Fruit fly (Drosophila melanogaster) whole organism, embryonic: ENCODE results near the gene temp.

Source experiments
- Asciz ChIP-seq: fragments of 200-800 bp; sonication (Bioruptor generic); optimal IDR thresholded peaks from 2 replicates; lab custom pipeline; 2017; ENCODE audit warnings: missing biosample characterization, mild to moderate bottlenecking, missing genetic modification characterization, missing genetic modification reagents
- Atf3 ChIP-seq: fragments of 200-800 bp; sonication (Bioruptor generic); optimal IDR thresholded peaks from 3 replicates; lab custom pipeline; 2016; ENCODE audit warnings: missing biosample characterization, missing genetic modification characterization
- CG11695 ChIP-seq: fragments of 200-800 bp; sonication (Bioruptor generic); IDR thresholded peaks from 3 replicates; pipeline ENCODE4 v1.3.6; 2022; ENCODE audit warnings: missing biosample characterization, missing genetic modification characterization
- CG12299 ChIP-seq: fragments of 200-800 bp; sonication (Bioruptor generic); optimal IDR thresholded peaks from 2 replicates; lab custom pipeline; 2018; ENCODE audit warnings: missing biosample characterization, mild to moderate bottlenecking, missing genetic modification characterization
- CG16779 ChIP-seq: fragments of 200-800 bp; sonication (Bioruptor generic); IDR thresholded peaks from 2 replicates; pipeline ENCODE4 v1.3.6; 2022; ENCODE audit warnings: missing biosample characterization, missing genetic modification characterization
- CG17328 ChIP-seq: fragments of 200-800 bp; sonication (Bioruptor generic); IDR thresholded peaks from 2 replicates; pipeline ENCODE4 v1.3.6; 2022; ENCODE audit warnings: missing biosample characterization, missing genetic modification characterization
- CG2875 ChIP-seq: fragments of 200-800 bp; sonication (Bioruptor generic); optimal IDR thresholded peaks from 2 replicates; lab custom pipeline; 2017; ENCODE audit warnings: missing biosample characterization, mild to moderate bottlenecking, missing genetic modification characterization, missing genetic modification reagents
- CG30403 ChIP-seq: fragments of 200-800 bp; sonication (Bioruptor generic); optimal IDR thresholded peaks from 3 replicates; lab custom pipeline; 2016; ENCODE audit warnings: missing biosample characterization, missing genetic modification characterization
- CG3065 ChIP-seq: fragments of 200-800 bp; sonication (Bioruptor generic); optimal IDR thresholded peaks from 2 replicates; lab custom pipeline; 2016; ENCODE audit warnings: missing biosample characterization, missing genetic modification characterization
- CG32532 ChIP-seq: fragments of 200-800 bp; sonication (Bioruptor generic); IDR thresholded peaks from 2 replicates; pipeline ENCODE4 v1.3.6; 2022; ENCODE audit warnings: missing biosample characterization, missing genetic modification characterization
- CG32772 ChIP-seq: fragments of 200-800 bp; sonication (Bioruptor generic); IDR thresholded peaks from 2 replicates; pipeline ENCODE4 v1.3.6; 2022; ENCODE audit warnings: missing biosample characterization, missing genetic modification characterization
- CG4617 ChIP-seq: fragments of 200-800 bp; sonication (Bioruptor generic); optimal IDR thresholded peaks from 3 replicates; lab custom pipeline; 2016; ENCODE audit warnings: missing biosample characterization, missing genetic modification characterization, borderline replicate concordance
- CG6689 ChIP-seq: fragments of 200-800 bp; sonication (Bioruptor generic); IDR thresholded peaks from 2 replicates; pipeline ENCODE4 v1.3.6; 2022; ENCODE audit warnings: missing biosample characterization, missing genetic modification characterization
- CG7745 ChIP-seq: fragments of 200-800 bp; sonication (Bioruptor generic); optimal IDR thresholded peaks from 2 replicates; lab custom pipeline; 2018; ENCODE audit warnings: missing biosample characterization, mild to moderate bottlenecking, missing genetic modification characterization, moderate library complexity
- CG7786 ChIP-seq: fragments of 200-800 bp; sonication (Bioruptor generic); optimal IDR thresholded peaks from 2 replicates; lab custom pipeline; 2016; ENCODE audit warnings: missing biosample characterization, missing genetic modification characterization
- CG8388 ChIP-seq: fragments of 200-800 bp; sonication (Bioruptor generic); optimal IDR thresholded peaks from 2 replicates; lab custom pipeline; 2019; ENCODE audit warnings: missing biosample characterization, mild to moderate bottlenecking, missing genetic modification characterization, moderate library complexity
- CG8924 ChIP-seq: fragments of 200-800 bp; optimal IDR thresholded peaks from 3 replicates; lab custom pipeline; 2019; ENCODE audit warnings: missing biosample characterization, mild to moderate bottlenecking, missing genetic modification characterization, moderate library complexity
- CG9727 ChIP-seq: fragments of 200-800 bp; sonication (Bioruptor generic); optimal IDR thresholded peaks from 3 replicates; lab custom pipeline; 2017; ENCODE audit warnings: missing biosample characterization, mild to moderate bottlenecking, missing genetic modification characterization
- CkIIα-i1 ChIP-seq: fragments of 200-800 bp; sonication (Bioruptor generic); IDR thresholded peaks from 2 replicates; pipeline ENCODE4 v1.3.6; 2022; ENCODE audit warnings: missing biosample characterization, missing genetic modification characterization
- Hey ChIP-seq: fragments of 200-800 bp; sonication (Bioruptor generic); optimal IDR thresholded peaks from 3 replicates; lab custom pipeline; 2018; ENCODE audit warnings: missing biosample characterization, mild to moderate bottlenecking, missing genetic modification characterization
- NC2α ChIP-seq: fragments of 200-800 bp; sonication (Bioruptor generic); optimal IDR thresholded peaks from 2 replicates; lab custom pipeline; 2016; ENCODE audit warnings: missing biosample characterization, missing genetic modification characterization
- Rfx ChIP-seq: fragments of 200-800 bp; sonication (Bioruptor generic); IDR thresholded peaks from 2 replicates; pipeline ENCODE4 v1.3.6; 2022; ENCODE audit warnings: missing biosample characterization, missing genetic modification characterization
- Rx ChIP-seq: fragments of 200-800 bp; sonication (Bioruptor generic); IDR thresholded peaks from 2 replicates; pipeline ENCODE4 v1.3.6; 2022; ENCODE audit warnings: missing biosample characterization, missing genetic modification characterization
- Trl ChIP-seq, 3 experiments: fragments of >200 bp in 2 of 3; fragments of 200-800 bp in 1 of 3; sonication (Bioruptor generic) in 1 of 3; optimal IDR thresholded peaks; 2 replicates in 1 of 3; 3 replicates in 2 of 3; lab custom pipeline; 2016 to 2017; ENCODE audit warnings: missing biosample characterization in 1 of 3, missing genetic modification characterization in 1 of 3
- YL-1 ChIP-seq: fragments of 200-800 bp; sonication (Bioruptor generic); optimal IDR thresholded peaks from 3 replicates; lab custom pipeline; 2017; ENCODE audit warnings: missing biosample characterization, mild to moderate bottlenecking, missing genetic modification characterization
- ab ChIP-seq: fragments of 200-800 bp; sonication (Bioruptor generic); optimal IDR thresholded peaks from 2 replicates; lab custom pipeline; 2016; ENCODE audit warnings: missing biosample characterization, missing genetic modification characterization
- al ChIP-seq: fragments of 200-800 bp; sonication (Bioruptor generic); IDR thresholded peaks from 2 replicates; pipeline ENCODE4 v1.3.6; 2022; ENCODE audit warnings: missing biosample characterization, missing genetic modification characterization
- bbx ChIP-seq: fragments of 200-800 bp; sonication (Bioruptor generic); IDR thresholded peaks from 2 replicates; pipeline ENCODE4 v1.3.6; 2022; ENCODE audit warnings: missing biosample characterization, missing genetic modification characterization; ENCODE audit not compliant: partially characterized antibody
- bcd ChIP-seq: fragments of 200-800 bp; sonication (Bioruptor generic); optimal IDR thresholded peaks from 2 replicates; lab custom pipeline; 2017; ENCODE audit warnings: missing biosample characterization, mild to moderate bottlenecking, missing genetic modification characterization
- crp ChIP-seq, 2 experiments: fragments of 200-800 bp; sonication (Bioruptor generic); optimal IDR thresholded peaks; 2 replicates in 1 of 2; 3 replicates in 1 of 2; lab custom pipeline; 2017; ENCODE audit warnings: missing biosample characterization in 2 of 2, missing genetic modification characterization in 2 of 2, mild to moderate bottlenecking in 1 of 2, moderate library complexity in 1 of 2
- dpn ChIP-seq, 2 experiments: fragments of 200-800 bp; sonication (Bioruptor generic); optimal IDR thresholded peaks; 3 replicates each; lab custom pipeline; 2016; ENCODE audit warnings: missing biosample characterization in 2 of 2, missing genetic modification characterization in 2 of 2
- fd102C ChIP-seq: fragments of 200-800 bp; sonication (Bioruptor generic); optimal IDR thresholded peaks from 2 replicates; lab custom pipeline; 2018; ENCODE audit warnings: missing biosample characterization, mild to moderate bottlenecking, missing genetic modification characterization, moderate library complexity
- fd64A ChIP-seq: fragments of 200-800 bp; sonication (Bioruptor generic); optimal IDR thresholded peaks from 3 replicates; lab custom pipeline; 2018; ENCODE audit warnings: missing biosample characterization, mild to moderate bottlenecking, missing genetic modification characterization
- gcm ChIP-seq: fragments of 200-800 bp; sonication (Bioruptor generic); optimal IDR thresholded peaks from 2 replicates; lab custom pipeline; 2019; ENCODE audit warnings: missing biosample characterization, mild to moderate bottlenecking, missing genetic modification characterization, moderate library complexity
- jigr1 ChIP-seq: fragments of 200-800 bp; sonication (Bioruptor generic); IDR thresholded peaks from 3 replicates; pipeline ENCODE4 v1.3.6; 2022; ENCODE audit warnings: missing biosample characterization, missing genetic modification characterization
- kah ChIP-seq: fragments of 200-800 bp; sonication (Bioruptor generic); optimal IDR thresholded peaks from 2 replicates; lab custom pipeline; 2018; ENCODE audit warnings: missing biosample characterization, mild to moderate bottlenecking, missing genetic modification characterization
- kay ChIP-seq: fragments of 200-800 bp; sonication (Bioruptor generic); optimal IDR thresholded peaks from 2 replicates; lab custom pipeline; 2016; ENCODE audit warnings: missing biosample characterization, missing genetic modification characterization
- ken ChIP-seq: fragments of 200-800 bp; sonication (Bioruptor generic); IDR thresholded peaks from 3 replicates; pipeline ENCODE4 v1.3.6; 2022; ENCODE audit warnings: missing biosample characterization, missing genetic modification characterization
- lab ChIP-seq: fragments of 200-800 bp; sonication (Bioruptor generic); optimal IDR thresholded peaks from 3 replicates; lab custom pipeline; 2017; ENCODE audit warnings: missing biosample characterization, missing genetic modification characterization, mild to moderate bottlenecking, moderate library complexity, missing genetic modification reagents
- lbe ChIP-seq: fragments of 200-800 bp; sonication (Bioruptor generic); optimal IDR thresholded peaks from 2 replicates; lab custom pipeline; 2016; ENCODE audit warnings: missing biosample characterization, mild to moderate bottlenecking, missing genetic modification characterization
- luna ChIP-seq: fragments of 200-800 bp; sonication (Bioruptor generic); optimal IDR thresholded peaks from 2 replicates; lab custom pipeline; 2016; ENCODE audit warnings: missing biosample characterization, missing genetic modification characterization
- p53 ChIP-seq: fragments of 200-800 bp; sonication (Bioruptor generic); optimal IDR thresholded peaks from 2 replicates; lab custom pipeline; 2016; ENCODE audit warnings: missing biosample characterization, missing genetic modification characterization
- peb ChIP-seq: fragments of 200-800 bp; sonication (Bioruptor generic); IDR thresholded peaks from 2 replicates; pipeline ENCODE4 v1.3.6; 2022; ENCODE audit warnings: missing biosample characterization, missing genetic modification characterization
- sc ChIP-seq, 3 experiments: fragments of >200 bp in 2 of 3; fragments of 200-800 bp in 1 of 3; sonication (Bioruptor generic) in 1 of 3; optimal IDR thresholded peaks; 2 replicates in 2 of 3; 3 replicates in 1 of 3; lab custom pipeline; 2017; ENCODE audit warnings: mild to moderate bottlenecking in 1 of 3, missing biosample characterization in 1 of 3, missing genetic modification characterization in 1 of 3, missing genetic modification reagents in 1 of 3
- tgo ChIP-seq: fragments of 200-800 bp; sonication (Bioruptor generic); IDR thresholded peaks from 3 replicates; pipeline ENCODE4 v1.3.6; 2022; ENCODE audit warnings: missing biosample characterization, missing genetic modification characterization
- tna ChIP-seq: fragments of 200-800 bp; sonication (Bioruptor generic); IDR thresholded peaks from 2 replicates; pipeline ENCODE4 v1.3.6; 2022; ENCODE audit warnings: missing biosample characterization, missing genetic modification characterization; ENCODE audit not compliant: partially characterized antibody
- ttk ChIP-seq: fragments of 200-800 bp; sonication (Bioruptor generic); IDR thresholded peaks from 2 replicates; pipeline ENCODE4 v2.1.2; 2022; ENCODE audit warnings: missing biosample characterization, missing genetic modification characterization
- vnd ChIP-seq: fragments of 200-800 bp; sonication (Bioruptor generic); IDR thresholded peaks from 3 replicates; pipeline ENCODE4 v1.3.6; 2022; ENCODE audit warnings: missing biosample characterization, missing genetic modification characterization; ENCODE audit not compliant: partially characterized antibody

Gene temp

DNA sequence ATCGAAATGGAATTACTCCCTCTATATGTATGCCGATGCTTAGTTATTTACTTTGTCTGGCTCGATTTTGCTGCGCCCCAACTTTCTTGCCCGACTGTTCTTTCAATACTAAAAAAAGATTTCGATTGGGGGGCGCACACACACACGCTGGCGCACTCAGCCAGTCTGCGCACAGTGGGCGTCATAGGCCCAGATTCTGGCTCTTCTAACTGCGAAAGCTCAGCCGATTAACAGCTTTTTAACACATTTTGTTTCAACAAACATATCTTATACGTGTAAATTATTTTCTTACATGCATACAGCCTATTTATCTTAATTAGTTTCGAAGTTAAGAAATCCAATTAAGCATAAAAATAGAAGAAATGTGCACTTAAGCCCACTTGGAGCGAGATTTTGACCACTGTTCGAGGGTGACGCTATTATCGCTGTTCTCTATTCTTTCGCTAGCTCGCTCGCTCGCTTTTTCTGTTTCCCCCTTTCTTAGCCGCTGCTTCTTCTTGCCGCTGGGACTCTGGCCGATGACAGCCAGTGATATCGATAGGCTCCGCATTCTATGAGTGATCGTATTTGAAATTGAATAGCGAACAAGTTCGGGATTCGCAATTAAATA lies 40.0 kb downstream of the temp start, which contains the start of gene Vinc (continued):
- no peak for TF ChIP-seq Asciz (GFP tag; lab: Kevin White, UChicago)
- peak; percentile 68 for TF ChIP-seq bbx (GFP tag; lab: Robert Waterston, UW)
- TF ChIP-seq CG9727 (GFP tag; lab: Kevin White, UChicago) = peak; percentile 83
- TF ChIP-seq Hey (tag; lab: Kevin White, UChicago) = peak; percentile 52
- TF ChIP-seq CG17328 = peak; percentile 62
- TF ChIP-seq CG7786 (GFP tag; lab: Kevin White, UChicago) = peak; percentile 80
- peak; percentile 26 for TF ChIP-seq CG2875 (GFP tag; lab: Kevin White, UChicago)
- peak; percentile 94 for TF ChIP-seq CG11695 (GFP tag; lab: Robert Waterston, UW)
- peak; percentile 75 for TF ChIP-seq lbe
- TF ChIP-seq crp (GFP tag; optimal IDR thresholded peaks at IDR 0.05; lab: Kevin White, UChicago) = peak in 1 of 2 experiments; percentile 1
- peak; percentile 29 for TF ChIP-seq NC2α (GFP tag; lab: Kevin White, UChicago)
- TF ChIP-seq CG8388 = peak; percentile 49
- TF ChIP-seq YL-1 (GFP tag; lab: Kevin White, UChicago) = peak; percentile 11
- TF ChIP-seq jigr1 (GFP tag; lab: Robert Waterston, UW) = 0 out of 3 replicates have a peak, but pooled peaks have one; percentile 40
- TF ChIP-seq al (GFP tag; lab: Robert Waterston, UW) = peak; percentile 66
- peak; percentile 14 for TF ChIP-seq CG4617 (GFP tag; lab: Kevin White, UChicago)
- peak; percentile 91 for TF ChIP-seq CG32532 (GFP tag; lab: Robert Waterston, UW)
- peak; percentile 64 for TF ChIP-seq ttk (GFP tag; lab: Robert Waterston, UW)
- TF ChIP-seq ab = peak; percentile 35
- peak; percentile 96 for TF ChIP-seq lab
- TF ChIP-seq dpn (GFP tag; optimal IDR thresholded peaks at IDR 0.05; lab: Kevin White, UChicago) = peak; percentile 79 to 89
- TF ChIP-seq CG6689 = peak; percentile 92
- TF ChIP-seq kay (GFP tag; lab: Kevin White, UChicago) = peak; percentile 83
- TF ChIP-seq CG8924 (tag; lab: Kevin White, UChicago) = peak; percentile 76
- peak; percentile 75 for TF ChIP-seq peb
- no peak for TF ChIP-seq CG7745 (tag; lab: Kevin White, UChicago)
- peak; percentile 88 for TF ChIP-seq tgo (GFP tag; lab: Robert Waterston, UW)
- TF ChIP-seq sc (optimal IDR thresholded peaks at IDR 0.05; lab: Kevin White, UChicago) = no peak
- TF ChIP-seq sc (GFP tag; optimal IDR thresholded peaks at IDR 0.05; lab: Kevin White, UChicago) = peak; percentile 59
- 0 out of 2 replicates have a peak, but pooled peaks have one; percentile 46 for TF ChIP-seq CkIIα-i1 (GFP tag; lab: Robert Waterston, UW)
- TF ChIP-seq Rx (GFP tag; lab: Robert Waterston, UW) = peak; percentile 73
- peak; percentile 92 for TF ChIP-seq bcd (GFP tag; lab: Kevin White, UChicago)
- TF ChIP-seq Atf3 (GFP tag; lab: Kevin White, UChicago) = peak; percentile 68
- peak; percentile 55; the same call in 1 of the 2 replicates for TF ChIP-seq tna (GFP tag; lab: Robert Waterston, UW)
- peak; percentile 79 for TF ChIP-seq kah (GFP tag; lab: Kevin White, UChicago)
- TF ChIP-seq CG3065 (GFP tag; lab: Kevin White, UChicago) = no peak
- no peak for TF ChIP-seq vnd (GFP tag; lab: Robert Waterston, UW)
- TF ChIP-seq CG12299 (tag; lab: Kevin White, UChicago) = peak; percentile 77
- TF ChIP-seq ken (GFP tag; lab: Robert Waterston, UW) = peak; percentile 61; the same call in 1 of the 3 replicates
- peak; percentile 69 for TF ChIP-seq fd64A
- TF ChIP-seq Rfx (GFP tag; lab: Robert Waterston, UW) = peak; percentile 94
- TF ChIP-seq gcm (GFP tag; lab: Kevin White, UChicago) = peak; percentile 71
- TF ChIP-seq CG16779 = no peak
- TF ChIP-seq CG32772 = peak; percentile 78
- TF ChIP-seq Trl (optimal IDR thresholded peaks at IDR 0.05; lab: Kevin White, UChicago) = peak in 1 of 2 experiments; percentile 49
- TF ChIP-seq Trl (GFP tag; optimal IDR thresholded peaks at IDR 0.05; lab: Kevin White, UChicago) = peak; percentile 93
- TF ChIP-seq CG30403 (GFP tag; lab: Kevin White, UChicago) = peak; percentile 84
- TF ChIP-seq fd102C (GFP tag; lab: Kevin White, UChicago) = no peak
- peak; percentile 64 for TF ChIP-seq luna (GFP tag; lab: Kevin White, UChicago)
- TF ChIP-seq p53 = peak; percentile 72
